Fruit fly (Drosophila melanogaster) whole organism, embryonic: ENCODE measurements around the gene Sbf.

Experiments
- Antp ChIP-seq: fragments of 200-800 bp; sonication (Bioruptor generic); optimal IDR thresholded peaks from 3 replicates; lab custom pipeline; 2016; ENCODE audit warnings: missing biosample characterization, missing genetic modification characterization
- Atf3 ChIP-seq: fragments of 200-800 bp; sonication (Bioruptor generic); optimal IDR thresholded peaks from 3 replicates; lab custom pipeline; 2016; ENCODE audit warnings: missing biosample characterization, missing genetic modification characterization
- B-H2 ChIP-seq: fragments of 200-800 bp; sonication (Bioruptor generic); optimal IDR thresholded peaks from 2 replicates; lab custom pipeline; 2018; ENCODE audit warnings: missing biosample characterization, mild to moderate bottlenecking, missing genetic modification characterization
- Bteb2 ChIP-seq: fragments of 200-800 bp; sonication (Bioruptor generic); optimal IDR thresholded peaks from 2 replicates; lab custom pipeline; 2016; ENCODE audit warnings: missing biosample characterization, missing genetic modification characterization
- CG10267 ChIP-seq: fragments of 200-800 bp; sonication (Bioruptor generic); optimal IDR thresholded peaks from 2 replicates; lab custom pipeline; 2018; ENCODE audit warnings: missing biosample characterization, mild to moderate bottlenecking, missing genetic modification characterization, moderate library complexity
- CG11695 ChIP-seq: fragments of 200-800 bp; sonication (Bioruptor generic); IDR thresholded peaks from 3 replicates; pipeline ENCODE4 v1.3.6; 2022; ENCODE audit warnings: missing biosample characterization, missing genetic modification characterization
- CG1233 ChIP-seq: fragments of 200-800 bp; sonication (Bioruptor generic); optimal IDR thresholded peaks from 4 replicates; lab custom pipeline; 2018; ENCODE audit warnings: missing biosample characterization, mild to moderate bottlenecking, missing genetic modification characterization
- CG15601 ChIP-seq: fragments of 200-800 bp; sonication (Bioruptor generic); optimal IDR thresholded peaks from 3 replicates; lab custom pipeline; 2019; ENCODE audit warnings: missing biosample characterization, mild to moderate bottlenecking, missing genetic modification characterization, moderate library complexity
- CG17385 ChIP-seq: fragments of 200-800 bp; sonication (Bioruptor generic); optimal IDR thresholded peaks from 3 replicates; lab custom pipeline; 2018; ENCODE audit warnings: missing biosample characterization, mild to moderate bottlenecking, missing genetic modification characterization
- CG17802 ChIP-seq: fragments of 200-800 bp; sonication (Bioruptor generic); optimal IDR thresholded peaks from 2 replicates; lab custom pipeline; 2018; ENCODE audit warnings: missing biosample characterization, mild to moderate bottlenecking, missing genetic modification characterization, moderate library complexity
- CG18262 ChIP-seq: fragments of 200-800 bp; optimal IDR thresholded peaks from 3 replicates; lab custom pipeline; 2019; ENCODE audit warnings: missing biosample characterization, mild to moderate bottlenecking, missing genetic modification characterization, moderate library complexity
- CG2116 ChIP-seq: fragments of 200-800 bp; sonication (Bioruptor generic); optimal IDR thresholded peaks from 3 replicates; lab custom pipeline; 2018; ENCODE audit warnings: missing biosample characterization, mild to moderate bottlenecking, missing genetic modification characterization
- CG3065 ChIP-seq: fragments of 200-800 bp; sonication (Bioruptor generic); optimal IDR thresholded peaks from 2 replicates; lab custom pipeline; 2016; ENCODE audit warnings: missing biosample characterization, missing genetic modification characterization
- CG3407 ChIP-seq: fragments of 200-800 bp; sonication (Bioruptor generic); optimal IDR thresholded peaks from 2 replicates; lab custom pipeline; 2018; ENCODE audit warnings: missing biosample characterization, mild to moderate bottlenecking, missing genetic modification characterization
- CG6654 ChIP-seq: fragments of 200-800 bp; sonication (Bioruptor generic); optimal IDR thresholded peaks from 2 replicates; lab custom pipeline; 2017; ENCODE audit warnings: missing biosample characterization, mild to moderate bottlenecking, missing genetic modification characterization
- CG7372 ChIP-seq: fragments of 200-800 bp; sonication (Bioruptor generic); IDR thresholded peaks from 2 replicates; pipeline ENCODE4 v1.3.6; 2022; ENCODE audit warnings: missing biosample characterization, missing genetic modification characterization
- CG7556 ChIP-seq: fragments of 200-800 bp; sonication (Bioruptor generic); optimal IDR thresholded peaks from 2 replicates; lab custom pipeline; 2017; ENCODE audit warnings: missing biosample characterization, mild to moderate bottlenecking, missing genetic modification characterization
- CG9817 ChIP-seq: fragments of 200-800 bp; sonication (Bioruptor generic); optimal IDR thresholded peaks from 2 replicates; lab custom pipeline; 2018; ENCODE audit warnings: missing biosample characterization, mild to moderate bottlenecking, missing genetic modification characterization, moderate library complexity
- CG9876 ChIP-seq: fragments of 200-800 bp; sonication (Bioruptor generic); optimal IDR thresholded peaks from 2 replicates; lab custom pipeline; 2016; ENCODE audit warnings: missing biosample characterization, missing genetic modification characterization
- D19A ChIP-seq: fragments of 200-800 bp; optimal IDR thresholded peaks from 3 replicates; lab custom pipeline; 2019; ENCODE audit warnings: missing biosample characterization, mild to moderate bottlenecking, missing genetic modification characterization, moderate library complexity
- Dbx ChIP-seq: fragments of 200-800 bp; sonication (Bioruptor generic); IDR thresholded peaks from 3 replicates; pipeline ENCODE4 v1.3.6; 2022; ENCODE audit warnings: missing biosample characterization, missing genetic modification characterization
- Dek ChIP-seq: fragments of 200-800 bp; sonication (Bioruptor generic); optimal IDR thresholded peaks from 3 replicates; lab custom pipeline; 2019; ENCODE audit warnings: missing biosample characterization, mild to moderate bottlenecking, missing genetic modification characterization, moderate library complexity
- Dref ChIP-seq: fragments of 200-800 bp; sonication (Bioruptor generic); IDR thresholded peaks from 2 replicates; pipeline ENCODE4 v1.3.6; 2022; ENCODE audit warnings: missing biosample characterization, missing genetic modification characterization
- MESR4 ChIP-seq: fragments of 200-800 bp; sonication (Bioruptor generic); optimal IDR thresholded peaks from 2 replicates; lab custom pipeline; 2018; ENCODE audit warnings: missing biosample characterization, mild to moderate bottlenecking, missing genetic modification characterization, moderate library complexity
- Nf-YB ChIP-seq: fragments of 200-800 bp; sonication (Bioruptor generic); optimal IDR thresholded peaks from 3 replicates; lab custom pipeline; 2019; ENCODE audit warnings: missing biosample characterization, mild to moderate bottlenecking, missing genetic modification characterization, moderate library complexity
- NfI ChIP-seq: fragments of 200-800 bp; sonication (Bioruptor generic); optimal IDR thresholded peaks from 3 replicates; lab custom pipeline; 2018; ENCODE audit warnings: missing biosample characterization, mild to moderate bottlenecking, missing genetic modification characterization, moderate library complexity
- Opbp ChIP-seq: fragments of 200-800 bp; sonication (Bioruptor generic); IDR thresholded peaks from 3 replicates; pipeline ENCODE4 v1.3.6; 2022; ENCODE audit warnings: missing biosample characterization, missing genetic modification characterization; ENCODE audit not compliant: partially characterized antibody
- PHDP ChIP-seq: fragments of 200-800 bp; sonication (Bioruptor generic); optimal IDR thresholded peaks from 3 replicates; lab custom pipeline; 2018; ENCODE audit warnings: missing biosample characterization, mild to moderate bottlenecking, missing genetic modification characterization, moderate library complexity
- Ptx1 ChIP-seq: fragments of 200-800 bp; sonication (Bioruptor generic); IDR thresholded peaks from 2 replicates; pipeline ENCODE4 v1.3.6; 2022; ENCODE audit warnings: missing biosample characterization, missing genetic modification characterization
- Ssrp ChIP-seq: fragments of 200-800 bp; sonication (Bioruptor generic); optimal IDR thresholded peaks from 2 replicates; lab custom pipeline; 2018; ENCODE audit warnings: missing biosample characterization, mild to moderate bottlenecking, missing genetic modification characterization, moderate library complexity
- Taf1 ChIP-seq: fragments of 200-800 bp; sonication (Bioruptor generic); IDR thresholded peaks from 2 replicates; pipeline ENCODE4 v1.3.6; 2022; ENCODE audit warnings: missing biosample characterization, missing genetic modification characterization
- Usf ChIP-seq: fragments of 200-800 bp; sonication (Bioruptor generic); optimal IDR thresholded peaks from 2 replicates; lab custom pipeline; 2017; ENCODE audit warnings: missing genotype, missing biosample characterization, missing genetic modification characterization
- caup ChIP-seq: fragments of 200-800 bp; sonication (Bioruptor generic); optimal IDR thresholded peaks from 3 replicates; lab custom pipeline; 2017; ENCODE audit warnings: missing biosample characterization, mild to moderate bottlenecking, missing genetic modification characterization, moderate library complexity; ENCODE audit not compliant: severe bottlenecking
- chn ChIP-seq: fragments of 200-800 bp; sonication (Bioruptor generic); optimal IDR thresholded peaks from 2 replicates; lab custom pipeline; 2016; ENCODE audit warnings: missing biosample characterization, missing genetic modification characterization
- crol ChIP-seq: fragments of 200-800 bp; sonication (Bioruptor generic); IDR thresholded peaks from 2 replicates; pipeline ENCODE4 v1.3.6; 2022; ENCODE audit warnings: missing biosample characterization, missing genetic modification characterization
- dmrt99B ChIP-seq: fragments of 200-800 bp; sonication (Bioruptor generic); optimal IDR thresholded peaks from 2 replicates; lab custom pipeline; 2018; ENCODE audit warnings: missing biosample characterization, mild to moderate bottlenecking, missing genetic modification characterization, moderate library complexity
- dpn ChIP-seq, 2 experiments: fragments of 200-800 bp; sonication (Bioruptor generic); optimal IDR thresholded peaks; 3 replicates each; lab custom pipeline; 2016; ENCODE audit warnings: missing biosample characterization in 2 of 2, missing genetic modification characterization in 2 of 2
- fd102C ChIP-seq: fragments of 200-800 bp; sonication (Bioruptor generic); optimal IDR thresholded peaks from 2 replicates; lab custom pipeline; 2018; ENCODE audit warnings: missing biosample characterization, mild to moderate bottlenecking, missing genetic modification characterization, moderate library complexity
- fd96Cb ChIP-seq: fragments of 200-800 bp; sonication (Bioruptor generic); optimal IDR thresholded peaks from 2 replicates; lab custom pipeline; 2018; ENCODE audit warnings: missing biosample characterization, mild to moderate bottlenecking, missing genetic modification characterization, moderate library complexity
- hb ChIP-seq: fragments of 200-800 bp; sonication (Bioruptor generic); IDR thresholded peaks from 3 replicates; pipeline ENCODE4 v1.3.6; 2022; ENCODE audit warnings: missing biosample characterization, missing genetic modification characterization; ENCODE audit not compliant: partially characterized antibody
- jing ChIP-seq: fragments of 200-800 bp; sonication (Bioruptor generic); optimal IDR thresholded peaks from 2 replicates; lab custom pipeline; 2018; ENCODE audit warnings: missing biosample characterization, mild to moderate bottlenecking, missing genetic modification characterization
- kay ChIP-seq: fragments of 200-800 bp; sonication (Bioruptor generic); optimal IDR thresholded peaks from 2 replicates; lab custom pipeline; 2016; ENCODE audit warnings: missing biosample characterization, missing genetic modification characterization
- p53 ChIP-seq: fragments of 200-800 bp; sonication (Bioruptor generic); optimal IDR thresholded peaks from 2 replicates; lab custom pipeline; 2016; ENCODE audit warnings: missing biosample characterization, missing genetic modification characterization
- pzg ChIP-seq: fragments of 200-800 bp; sonication (Bioruptor generic); optimal IDR thresholded peaks from 3 replicates; lab custom pipeline; 2018; ENCODE audit warnings: missing biosample characterization, mild to moderate bottlenecking, missing genetic modification characterization, moderate library complexity
- sna ChIP-seq: fragments of 200-800 bp; sonication (Bioruptor generic); IDR thresholded peaks from 2 replicates; pipeline ENCODE4 v1.3.6; 2022; ENCODE audit warnings: missing biosample characterization, missing genetic modification characterization; ENCODE audit not compliant: partially characterized antibody
- tup ChIP-seq: fragments of 200-800 bp; sonication (Bioruptor generic); optimal IDR thresholded peaks from 2 replicates; lab custom pipeline; 2016; ENCODE audit warnings: missing biosample characterization, mild to moderate bottlenecking, missing genetic modification characterization, moderate library complexity
- twi ChIP-seq: fragments of 200-800 bp; optimal IDR thresholded peaks from 2 replicates; lab custom pipeline; 2019; ENCODE audit warnings: missing biosample characterization, mild to moderate bottlenecking, missing genetic modification characterization, moderate library complexity
- unpg ChIP-seq: fragments of 200-800 bp; sonication (Bioruptor generic); optimal IDR thresholded peaks from 3 replicates; lab custom pipeline; 2018; ENCODE audit warnings: missing biosample characterization, mild to moderate bottlenecking, missing genetic modification characterization, moderate library complexity
- vfl ChIP-seq: fragments of 200-800 bp; sonication (Bioruptor generic); optimal IDR thresholded peaks from 2 replicates; lab custom pipeline; 2016; ENCODE audit warnings: missing biosample characterization, missing genetic modification characterization

Gene Sbf

DNA sequence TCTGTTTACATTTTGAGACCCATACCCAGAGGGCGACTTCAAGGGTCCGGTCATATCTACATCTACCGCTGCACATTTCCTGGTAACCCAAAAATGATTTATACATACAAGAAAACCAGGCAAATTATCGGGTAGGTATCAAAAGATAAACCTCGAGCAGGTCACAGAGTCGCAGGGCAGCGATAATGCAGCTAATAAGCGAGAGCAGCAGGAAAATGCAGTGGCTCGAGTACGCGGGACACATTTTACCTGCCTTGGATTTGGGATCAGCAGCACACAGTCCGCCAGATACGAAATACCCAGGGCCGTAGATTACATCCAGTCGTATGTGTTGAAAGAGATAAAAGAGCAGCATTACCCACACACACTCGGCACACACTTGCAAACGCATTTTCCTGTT, 21.5 kb downstream of the Sbf start (continued):
- no peak for TF ChIP-seq chn (GFP tag; lab: Kevin White, UChicago)
- no peak for TF ChIP-seq fd102C (GFP tag; lab: Kevin White, UChicago)
- no peak for TF ChIP-seq CG3065

DNA sequence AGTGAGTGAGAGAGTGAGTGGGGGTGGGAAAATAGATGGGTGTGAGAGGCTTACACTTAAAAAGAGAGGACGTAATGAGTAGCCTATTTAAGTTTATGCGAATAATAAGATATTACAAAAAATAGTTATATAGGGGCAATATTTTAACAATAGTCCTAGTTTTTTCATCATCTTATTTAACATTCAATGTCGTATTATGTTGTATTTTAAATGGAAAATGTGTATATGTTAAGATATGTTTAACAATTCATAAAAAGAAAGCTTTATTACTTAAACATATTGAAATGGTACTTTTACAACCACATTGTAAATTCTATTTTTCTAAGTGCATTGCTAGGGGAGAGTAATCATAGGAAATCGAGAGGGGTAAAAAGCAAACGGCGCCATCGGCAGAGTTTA, 22.8 kb downstream of the Sbf start:
- TF ChIP-seq pzg (no peak), unpg (GFP tag; lab: Kevin White, UChicago) (peak; percentile 82), D19A (tag; lab: Kevin White, UChicago) (peak; percentile 80), Dek (tag; lab: Kevin White, UChicago) (peak; percentile 75), MESR4 (GFP tag; lab: Kevin White, UChicago) (no peak), CG7556 (GFP tag; lab: Kevin White, UChicago) (peak; percentile 92), Dref (GFP tag; lab: Robert Waterston, UW) (no peak), CG17802 (tag; lab: Kevin White, UChicago) (no peak), CG2116 (GFP tag; lab: Kevin White, UChicago) (no peak), CG6654 (GFP tag; lab: Kevin White, UChicago) (no peak), hb (GFP tag; lab: Robert Waterston, UW) (no peak), dmrt99B (tag; lab: Kevin White, UChicago) (peak; percentile 86), Nf-YB (GFP tag; lab: Kevin White, UChicago) (peak; percentile 63), CG3407 (peak; percentile 37), CG18262 (tag; lab: Kevin White, UChicago) (peak; percentile 87), kay (peak; percentile 1), CG9817 (tag; lab: Kevin White, UChicago) (peak; percentile 63), Usf (GFP tag; lab: Kevin White, UChicago) (no peak), twi (tag; lab: Kevin White, UChicago) (peak; percentile 51), crol (GFP tag; lab: Robert Waterston, UW) (no peak), fd96Cb (tag; lab: Kevin White, UChicago) (peak; percentile 78), NfI (GFP tag; lab: Kevin White, UChicago) (peak; percentile 41), CG15601 (tag; lab: Kevin White, UChicago) (peak; percentile 75), CG17385 (GFP tag; lab: Kevin White, UChicago) (peak; percentile 71), caup (GFP tag; lab: Kevin White, UChicago) (peak; percentile 63), Atf3 (no peak), Dbx (GFP tag; lab: Robert Waterston, UW) (peak; percentile 44; the same call in 1 of the 3 replicates), sna (GFP tag; lab: Robert Waterston, UW) (no peak), PHDP (peak; percentile 80), Taf1 (GFP tag; lab: Robert Waterston, UW) (no peak), CG11695 (GFP tag; lab: Robert Waterston, UW) (peak; percentile 49; the same call in 2 of the 3 replicates), dpn (GFP tag; optimal IDR thresholded peaks at IDR 0.05; lab: Kevin White, UChicago) (peak; percentile 6 to 58), tup (GFP tag; lab: Kevin White, UChicago) (no peak), vfl (GFP tag; lab: Kevin White, UChicago) (no peak), CG7372 (GFP tag; lab: Robert Waterston, UW) (no peak; the same call in 1 of the 2 replicates), CG9876 (GFP tag; lab: Kevin White, UChicago) (no peak), jing (GFP tag; lab: Kevin White, UChicago) (no peak), p53 (GFP tag; lab: Kevin White, UChicago) (no peak), Opbp (GFP tag; lab: Robert Waterston, UW) (no peak), B-H2 (peak; percentile 61), Ssrp (tag; lab: Kevin White, UChicago) (peak; percentile 85), CG10267 (tag; lab: Kevin White, UChicago) (peak; percentile 81), Antp (GFP tag; lab: Kevin White, UChicago) (no peak), CG1233 (peak; percentile 72), Bteb2 (peak; percentile 25), Ptx1 (peak; percentile 67)
